Fruit fly (Drosophila melanogaster): ENCODE results near the gene firl.

DNA sequence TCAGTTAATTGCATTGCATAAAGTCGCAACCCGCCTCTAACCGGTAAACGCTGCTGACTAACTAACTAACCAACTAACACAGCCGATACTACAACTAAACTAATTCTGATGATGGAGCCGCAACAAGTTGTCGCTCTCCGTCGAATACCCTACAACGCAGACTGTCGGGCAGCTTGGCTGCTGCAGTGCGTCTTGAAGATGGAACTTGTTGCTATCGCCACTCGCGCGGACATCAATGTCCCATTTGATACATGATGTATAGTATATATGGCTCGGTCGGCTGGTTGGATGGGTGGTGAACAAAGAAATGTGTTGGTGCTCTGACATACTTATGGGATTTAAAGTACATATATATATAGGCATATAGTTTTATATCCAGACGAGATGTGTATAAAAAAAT, 41.1 kb downstream of the firl start:
- no peak for TF ChIP-seq CTCF (optimal IDR thresholded peaks at IDR 0.05)
- TF ChIP-seq CG8478 (optimal IDR thresholded peaks at IDR 0.05) = no peak

All from S2 (cell line).